Worm (Caenorhabditis elegans): ENCODE results near the gene sru-39.

ce11 chrV:9833900-9834299 is 30.6 kb downstream of the sru-39 start, which contains the start of gene sru-40:
- TF ChIP-seq nhr-76 (tag; optimal IDR thresholded peaks at IDR 0.05) (no peak), snpc-4 (tag; optimal IDR thresholded peaks at IDR 0.05) (no peak), ztf-11 (tag; optimal IDR thresholded peaks at IDR 0.05) (no peak), pha-4 (tag; optimal IDR thresholded peaks at IDR 0.05) (no peak), unc-62 (GFP tag; optimal IDR thresholded peaks at IDR 0.05) (no peak), lsy-2 (tag; optimal IDR thresholded peaks at IDR 0.05) (no peak), elt-1 (tag; optimal IDR thresholded peaks at IDR 0.05; ENCODE audit: borderline replicate concordance, insufficient read depth) (no peak)
